Worm (Caenorhabditis elegans): ENCODE measurements around the gene Y62E10A.24.
A peak's percentile ranks its signal among the peaks of the same experiment; 100 is the strongest.

Y62E10A.24 gene

DNA sequence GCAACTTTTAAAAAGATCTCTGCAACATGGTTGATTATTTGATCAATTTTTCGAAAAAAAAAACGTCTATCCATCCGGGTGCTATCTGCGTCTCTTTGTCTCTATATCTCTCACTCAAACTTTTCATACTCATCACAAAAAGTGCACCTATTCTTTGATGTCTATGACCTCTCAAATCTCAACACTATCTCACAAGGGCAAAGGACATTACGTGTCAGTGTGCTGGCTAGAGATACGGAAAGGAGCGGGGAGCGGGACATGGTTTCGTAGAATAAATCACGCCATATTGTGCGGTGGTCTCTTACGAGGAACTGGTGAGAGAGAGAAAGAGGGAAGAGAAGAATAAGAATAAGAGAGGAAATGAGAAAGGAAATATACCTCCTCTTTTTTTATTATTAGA is 48.1 kb upstream of the Y62E10A.24 start (continued):
- TF ChIP-seq F22D6.2 (tag; optimal IDR thresholded peaks at IDR 0.05) (no peak), snpc-3.4 (tag; optimal IDR thresholded peaks at IDR 0.05) (peak; percentile 26), T26A5.8 (tag; optimal IDR thresholded peaks at IDR 0.05) (no peak), rcor-1 (GFP tag; IDR thresholded peaks at IDR 0.05) (no peak), madf-3 (GFP tag; IDR thresholded peaks at IDR 0.05) (no peak), F23B12.7 (tag; optimal IDR thresholded peaks at IDR 0.05; ENCODE audit: insufficient read depth) (no peak), K11D2.4 (GFP tag; IDR thresholded peaks at IDR 0.05) (0 out of 2 replicates have a peak, but pooled peaks have one; percentile 53), madf-8 (GFP tag; conservative IDR thresholded peaks at IDR 0.05) (no peak), nhr-179 (tag; optimal IDR thresholded peaks at IDR 0.05) (no peak), zfh-2 (GFP tag; conservative IDR thresholded peaks at IDR 0.05) (peak; percentile 36; the same call in 1 of the 2 replicates), let-526 (GFP tag; IDR thresholded peaks at IDR 0.05) (no peak), lsy-27 (tag; optimal IDR thresholded peaks at IDR 0.05; ENCODE audit: borderline replicate concordance, insufficient read depth) (no peak), egrh-3 (GFP tag; IDR thresholded peaks at IDR 0.05) (no peak), nhr-27 (tag; optimal IDR thresholded peaks at IDR 0.05) (no peak), pha-4 (tag; optimal IDR thresholded peaks at IDR 0.05) (no peak), ceh-58 (GFP tag; IDR thresholded peaks at IDR 0.05) (no peak), efl-1 (GFP tag; optimal IDR thresholded peaks at IDR 0.05) (no peak), chd-7 (tag; optimal IDR thresholded peaks at IDR 0.05) (peak; percentile 72), sptf-2 (GFP tag; optimal IDR thresholded peaks at IDR 0.05) (no peak), attf-3 (GFP tag; conservative IDR thresholded peaks at IDR 0.05) (no peak), nfya-2 (GFP tag; IDR thresholded peaks at IDR 0.05) (no peak), egl-44 (GFP tag; IDR thresholded peaks at IDR 0.05) (0 out of 2 replicates have a peak, but pooled peaks have one; percentile 47), mel-28 (tag; optimal IDR thresholded peaks at IDR 0.05; ENCODE audit: borderline replicate concordance) (no peak), D2030.7 (GFP tag; IDR thresholded peaks at IDR 0.05) (no peak), C06A6.2 (GFP tag; conservative IDR thresholded peaks at IDR 0.05) (peak; percentile 54), nfyb-1 (GFP tag; IDR thresholded peaks at IDR 0.05) (peak; percentile 79), atf-7 (tag; optimal IDR thresholded peaks at IDR 0.05) (peak; percentile 72), let-607 (tag; optimal IDR thresholded peaks at IDR 0.05) (peak; percentile 28 to 68), hmg-20 (GFP tag; IDR thresholded peaks at IDR 0.05) (no peak), T07F8.4 (tag; optimal IDR thresholded peaks at IDR 0.05) (no peak), Y95B8A.8 (GFP tag; IDR thresholded peaks at IDR 0.05) (no peak), lir-1 (GFP tag; conservative IDR thresholded peaks at IDR 0.05) (no peak), somi-1 (GFP tag; optimal IDR thresholded peaks at IDR 0.05) (peak; percentile 41), ztf-26 (tag; optimal IDR thresholded peaks at IDR 0.05) (peak; percentile 51), attf-6 (GFP tag; IDR thresholded peaks at IDR 0.05) (no peak)

DNA sequence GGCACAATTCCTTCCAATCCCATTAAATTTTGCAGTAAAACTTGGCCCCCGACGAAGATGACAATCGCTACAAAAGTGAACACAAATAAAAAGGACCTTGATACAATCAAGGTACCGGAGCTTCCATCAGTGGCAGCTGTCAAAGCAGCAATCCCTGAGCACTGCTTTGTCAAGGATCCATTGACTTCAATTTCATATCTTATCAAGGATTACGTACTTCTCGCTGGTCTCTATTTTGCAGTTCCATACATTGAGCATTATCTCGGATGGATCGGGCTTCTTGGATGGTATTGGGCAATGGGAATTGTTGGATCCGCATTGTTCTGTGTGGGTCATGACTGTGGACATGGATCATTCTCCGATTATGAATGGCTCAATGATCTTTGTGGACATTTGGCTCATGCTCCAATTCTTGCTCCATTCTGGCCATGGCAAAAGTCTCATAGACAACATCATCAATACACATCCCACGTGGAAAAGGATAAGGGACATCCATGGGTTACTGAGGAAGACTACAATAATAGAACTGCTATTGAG is 46.6 kb upstream of the Y62E10A.24 start, which contains the start of gene fat-2:
Gene fat-2, plus strand, starts transcription at position 51 of the 537 bp plus-strand sequence.
- TF ChIP-seq K12H6.12 (tag; optimal IDR thresholded peaks at IDR 0.05) (no peak), zim-3 (tag; optimal IDR thresholded peaks at IDR 0.05) (peak; percentile 2), Y56A3A.18 (GFP tag; IDR thresholded peaks at IDR 0.05) (no peak), sdz-38 (tag; optimal IDR thresholded peaks at IDR 0.05) (no peak), ceh-91 (GFP tag; IDR thresholded peaks at IDR 0.05) (no peak), ceh-100 (GFP tag; IDR thresholded peaks at IDR 0.05) (no peak), tbp1 (GFP tag; optimal IDR thresholded peaks at IDR 0.05) (no peak)

Measured in whole organism, young adult.